Worm (Caenorhabditis elegans): ENCODE measurements around the gene F31F4.1.

- no peak for TF ChIP-seq unc-62 (GFP tag; optimal IDR thresholded peaks at IDR 0.05)
- no peak for TF ChIP-seq aly-2 (tag; optimal IDR thresholded peaks at IDR 0.05)
- no peak for TF ChIP-seq nhr-237 (tag; optimal IDR thresholded peaks at IDR 0.05)
These were observed 30.9 kb upstream of the F31F4.1 start, which contains the start of gene srj-5 for ce11 chrV:652940-653339.
